Worm (Caenorhabditis elegans) whole organism, early embryonic: ENCODE results near the gene F26F4.5.

Experiments used
- B0310.2 ChIP-seq: sonication (generic microtip); optimal IDR thresholded peaks from 2 replicates; lab custom pipeline; 2016; ENCODE audit warnings: mild to moderate bottlenecking, missing genetic modification characterization, missing compliant biosample characterization
- F13C5.2 ChIP-seq: sonication (generic microtip); optimal IDR thresholded peaks from 2 replicates; lab custom pipeline; 2017; ENCODE audit warnings: mild to moderate bottlenecking, missing genetic modification characterization, inconsistent platforms, missing compliant biosample characterization
- aly-1 ChIP-seq: sonication (generic microtip); optimal IDR thresholded peaks from 2 replicates; lab custom pipeline; 2016; ENCODE audit warnings: missing genetic modification characterization, missing compliant biosample characterization
- ama-1 ChIP-seq: fragments of 150-350 bp; optimal IDR thresholded peaks from 2 replicates; lab custom pipeline; 2014
- ceh-13 ChIP-seq: fragments of 200-800 bp; sonication (Bioruptor generic); optimal IDR thresholded peaks from 2 replicates; lab custom pipeline; 2018; ENCODE audit warnings: mild to moderate bottlenecking, missing genetic modification characterization, missing compliant biosample characterization
- ceh-36 ChIP-seq: sonication (generic microtip); optimal IDR thresholded peaks from 2 replicates; lab custom pipeline; 2016; ENCODE audit warnings: missing genetic modification characterization, inconsistent platforms, missing compliant biosample characterization
- ets-7 ChIP-seq: sonication (generic microtip); optimal IDR thresholded peaks from 2 replicates; lab custom pipeline; 2016; ENCODE audit warnings: missing genotype, missing genetic modification characterization, missing compliant biosample characterization
- flt-1 ChIP-seq: fragments of 200-800 bp; sonication (Bioruptor generic); IDR thresholded peaks from 2 replicates; pipeline ENCODE4 v1.3.6; 2022; ENCODE audit warnings: missing genetic modification characterization, missing compliant biosample characterization
- hmbx-1 ChIP-seq: sonication (generic microtip); optimal IDR thresholded peaks from 2 replicates; lab custom pipeline; 2016; ENCODE audit warnings: mild to moderate bottlenecking, missing genetic modification characterization, missing compliant biosample characterization
- hmg-4 ChIP-seq: fragments of 200-800 bp; sonication (Bioruptor generic); optimal IDR thresholded peaks from 2 replicates; lab custom pipeline; 2018; ENCODE audit warnings: mild to moderate bottlenecking, missing genetic modification characterization, missing compliant biosample characterization
- hnd-1 ChIP-seq: sonication (generic microtip); optimal IDR thresholded peaks from 2 replicates; lab custom pipeline; 2016; ENCODE audit warnings: missing genetic modification characterization, missing compliant biosample characterization
- pes-1 ChIP-seq: fragments of 200-800 bp; sonication (Bioruptor generic); IDR thresholded peaks from 2 replicates; pipeline ENCODE4 v1.3.6; 2022; ENCODE audit warnings: missing genetic modification reagents, missing genetic modification characterization, missing compliant biosample characterization
- scrt-1 ChIP-seq: fragments of 200-800 bp; sonication (Bioruptor generic); IDR thresholded peaks from 2 replicates; pipeline ENCODE4 v1.3.6; 2022; ENCODE audit warnings: missing genetic modification characterization, missing compliant biosample characterization
- sea-1 ChIP-seq: fragments of 200-800 bp; sonication (Bioruptor generic); conservative IDR thresholded peaks from 2 replicates; pipeline ENCODE4 v1.3.6; 2022; ENCODE audit warnings: missing genetic modification characterization, missing compliant biosample characterization
- tbx-11 ChIP-seq: fragments of 200-800 bp; sonication (Bioruptor generic); IDR thresholded peaks from 2 replicates; pipeline ENCODE4 v1.3.6; 2022; ENCODE audit warnings: missing genetic modification characterization, missing compliant biosample characterization
- tbx-37 ChIP-seq: fragments of 200-800 bp; sonication (Bioruptor generic); conservative IDR thresholded peaks from 2 replicates; pipeline ENCODE4 v1.3.6; 2022; ENCODE audit warnings: missing genetic modification reagents, missing genetic modification characterization, missing compliant biosample characterization
- tra-4 ChIP-seq: sonication (generic microtip); optimal IDR thresholded peaks from 2 replicates; lab custom pipeline; 2017; ENCODE audit warnings: missing genetic modification characterization, missing compliant biosample characterization

The F26F4.5 gene

DNA sequence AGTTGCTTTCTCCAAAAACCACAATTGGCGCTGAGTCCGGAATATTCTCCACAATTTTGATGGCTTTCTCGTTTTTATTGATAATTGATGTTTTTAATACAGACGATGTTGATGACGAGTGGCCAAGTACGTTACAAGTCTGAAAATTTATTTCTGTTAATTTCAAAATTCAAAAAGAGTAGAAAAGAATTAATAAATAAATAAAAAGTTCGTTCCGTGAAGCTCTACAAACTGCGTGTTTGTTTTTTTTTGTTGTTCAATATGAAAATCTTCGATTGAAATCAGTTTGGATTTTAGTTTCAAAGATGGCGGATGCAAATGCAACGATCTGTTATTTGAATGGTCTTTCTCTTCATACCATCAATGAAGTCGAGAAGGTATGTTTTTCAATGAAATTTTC, 19.9 kb upstream of the F26F4.5 start, which contains the start of gene F26F4.2:
TSS of gene F26F4.2 (plus strand) at position 301 of the 400 bp plus-strand sequence.
- no peak for TF ChIP-seq ets-7 (tag; lab: Kevin White, UChicago)
- TF ChIP-seq scrt-1 (GFP tag; lab: Robert Waterston, UW): no peak

DNA sequence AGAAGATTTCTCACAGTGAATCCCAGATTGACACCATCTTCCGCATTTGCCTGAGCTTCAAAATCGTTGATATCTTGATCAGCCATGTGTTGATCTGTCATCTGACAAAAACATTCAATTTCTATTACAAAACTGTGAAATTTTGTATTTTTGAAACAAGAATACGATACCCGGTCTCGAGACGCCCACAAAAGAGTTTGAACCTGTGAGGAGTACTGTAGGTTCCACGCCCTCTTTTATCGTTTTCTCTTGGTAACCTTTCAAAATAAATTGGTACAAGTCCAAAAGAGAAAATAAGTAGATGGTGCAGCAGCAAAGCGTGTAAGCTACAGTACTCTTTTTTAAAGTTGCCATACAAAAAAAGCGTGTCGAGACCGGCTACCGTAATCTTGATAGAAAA, 18.9 kb upstream of the F26F4.5 start, which contains the start of gene F26F4.12:
TSS of gene F26F4.12 (minus strand) at position 101 of the 400 bp plus-strand sequence.
- TF ChIP-seq tra-4: no peak
- TF ChIP-seq ceh-36 (tag; lab: Kevin White, UChicago): no peak
- no peak for TF ChIP-seq sea-1
- no peak for TF ChIP-seq scrt-1 (GFP tag; lab: Robert Waterston, UW)
- TF ChIP-seq tbx-11 (GFP tag; lab: Robert Waterston, UW): no peak
- no peak for TF ChIP-seq B0310.2
- no peak for TF ChIP-seq hnd-1 (tag; lab: Kevin White, UChicago)
- TF ChIP-seq ceh-13: no peak
- no peak for TF ChIP-seq pes-1 (GFP tag; lab: Robert Waterston, UW)
- no peak for TF ChIP-seq aly-1 (tag; lab: Kevin White, UChicago)
- TF ChIP-seq tbx-37 (GFP tag; lab: Robert Waterston, UW): no peak
- TF ChIP-seq F13C5.2: no peak
- no peak for TF ChIP-seq ama-1
- no peak for TF ChIP-seq flt-1
- TF ChIP-seq hmbx-1 (tag; lab: Kevin White, UChicago): no peak
- TF ChIP-seq hmg-4 (GFP tag; lab: Kevin White, UChicago): no peak
- no peak for TF ChIP-seq ets-7 (tag; lab: Kevin White, UChicago)

- TF ChIP-seq B0310.2 (no peak), tra-4 (no peak), ceh-36 (tag; lab: Kevin White, UChicago) (no peak), pes-1 (GFP tag; lab: Robert Waterston, UW) (no peak), scrt-1 (GFP tag; lab: Robert Waterston, UW) (no peak), tbx-37 (GFP tag; lab: Robert Waterston, UW) (no peak), hmg-4 (GFP tag; lab: Kevin White, UChicago) (no peak), F13C5.2 (no peak), flt-1 (no peak), sea-1 (no peak), tbx-11 (GFP tag; lab: Robert Waterston, UW) (no peak), hnd-1 (tag; lab: Kevin White, UChicago) (no peak), ama-1 (no peak), aly-1 (tag; lab: Kevin White, UChicago) (no peak), ets-7 (tag; lab: Kevin White, UChicago) (no peak), ceh-13 (no peak), hmbx-1 (tag; lab: Kevin White, UChicago) (no peak)
Observed at ce11 chrIII:4906896-4907295, 15.8 kb upstream of the F26F4.5 start, which contains the start of gene rom-1. rom-1 (plus strand) TSS chrIII:4907196.

- TF ChIP-seq ceh-13: no peak
- no peak for TF ChIP-seq tra-4
- TF ChIP-seq hnd-1 (tag; lab: Kevin White, UChicago): no peak
- no peak for TF ChIP-seq tbx-11 (GFP tag; lab: Robert Waterston, UW)
Observed at ce11 chrIII:4906365-4906764, 15.3 kb upstream of the F26F4.5 start.

ce11 chrIII:4905405-4905804, 14.4 kb upstream of the F26F4.5 start, which contains the start of gene F26F4.8:
F26F4.8 (minus strand) TSS chrIII:4905473.
- peak; percentile 41 for TF ChIP-seq ets-7 (tag; lab: Kevin White, UChicago)
- no peak for TF ChIP-seq flt-1
- peak; percentile 25 for TF ChIP-seq hmg-4 (GFP tag; lab: Kevin White, UChicago)
- TF ChIP-seq ceh-13: peak; percentile 18
- 0 out of 2 replicates have a peak, but pooled peaks have one; percentile 40 for TF ChIP-seq pes-1 (GFP tag; lab: Robert Waterston, UW)
- TF ChIP-seq tbx-37 (GFP tag; lab: Robert Waterston, UW): 0 out of 2 replicates have a peak, but pooled peaks have one; percentile 12
- TF ChIP-seq B0310.2: no peak

ce11 chrIII:4903784-4904183, 12.7 kb upstream of the F26F4.5 start, which contains the start of gene kbp-2:
kbp-2 (minus strand) TSS chrIII:4903884.
- TF ChIP-seq pes-1 (GFP tag; lab: Robert Waterston, UW): no peak
- no peak for TF ChIP-seq tra-4
- no peak for TF ChIP-seq hnd-1 (tag; lab: Kevin White, UChicago)
- TF ChIP-seq tbx-37 (GFP tag; lab: Robert Waterston, UW): no peak
- TF ChIP-seq aly-1 (tag; lab: Kevin White, UChicago): no peak
- TF ChIP-seq sea-1: no peak
- no peak for TF ChIP-seq tbx-11 (GFP tag; lab: Robert Waterston, UW)

ce11 chrIII:4900260-4900659, 9.2 kb upstream of the F26F4.5 start, which contains the start of gene tag-340:
tag-340 (plus strand) TSS chrIII:4900508.
- no peak for TF ChIP-seq tbx-11 (GFP tag; lab: Robert Waterston, UW)

ce11 chrIII:4899728-4900127, 8.7 kb upstream of the F26F4.5 start:
- TF ChIP-seq B0310.2 (peak; percentile 19), hmg-4 (GFP tag; lab: Kevin White, UChicago) (peak; percentile 91), ets-7 (tag; lab: Kevin White, UChicago) (peak; percentile 5), sea-1 (0 out of 2 replicates have a peak, but pooled peaks have one; percentile 14), F13C5.2 (peak; percentile 87), flt-1 (no peak), hnd-1 (tag; lab: Kevin White, UChicago) (no peak), scrt-1 (GFP tag; lab: Robert Waterston, UW) (peak; percentile 55; the same call in 1 of the 2 replicates)
